Fruit fly (Drosophila melanogaster): ENCODE measurements around the gene AP-2mu.

The AP-2mu gene

DNA sequence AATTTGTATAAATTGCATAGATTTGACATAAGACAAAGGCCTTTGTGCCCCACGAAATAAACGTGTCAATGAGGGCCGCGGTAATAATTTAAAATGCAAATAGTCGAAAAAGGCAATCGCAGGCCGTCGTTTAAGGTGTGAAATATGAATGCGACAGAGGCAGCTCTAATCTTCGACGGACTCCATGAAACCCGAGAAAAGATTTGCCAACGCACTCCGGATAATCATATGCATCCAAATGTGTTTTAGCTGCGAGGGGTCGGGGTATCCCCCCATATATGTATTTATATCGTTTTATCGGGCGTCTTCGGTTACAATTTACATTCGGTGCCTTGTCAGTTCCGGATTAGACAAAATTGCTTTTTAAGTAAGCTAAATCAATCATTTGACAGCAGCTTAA lies 24.0 kb upstream of the AP-2mu start:
- TF ChIP-seq OdsH (GFP tag; optimal IDR thresholded peaks at IDR 0.05), result no peak
- TF ChIP-seq spab (GFP tag; optimal IDR thresholded peaks at IDR 0.05), result no peak
- TF ChIP-seq CG8119 (GFP tag; IDR thresholded peaks at IDR 0.05), result no peak
- no peak for TF ChIP-seq CG16779 (tag; optimal IDR thresholded peaks at IDR 0.05)
- no peak for TF ChIP-seq Sox15 (GFP tag; optimal IDR thresholded peaks at IDR 0.05)
- TF ChIP-seq CG8632 (GFP tag; optimal IDR thresholded peaks at IDR 0.05), result no peak
- TF ChIP-seq CG3919 (GFP tag; optimal IDR thresholded peaks at IDR 0.05), result no peak
- no peak for TF ChIP-seq CG32006 (GFP tag; optimal IDR thresholded peaks at IDR 0.05)
- no peak for TF ChIP-seq CG11762 (GFP tag; optimal IDR thresholded peaks at IDR 0.05; ENCODE audit: insufficient read depth)
- TF ChIP-seq acj6 (GFP tag; optimal IDR thresholded peaks at IDR 0.05), result no peak
- no peak for TF ChIP-seq ss (GFP tag; optimal IDR thresholded peaks at IDR 0.05)
- TF ChIP-seq fkh (GFP tag; optimal IDR thresholded peaks at IDR 0.05), result no peak
- no peak for TF ChIP-seq esn (GFP tag; optimal IDR thresholded peaks at IDR 0.05)
- no peak for TF ChIP-seq CG10669 (GFP tag; optimal IDR thresholded peaks at IDR 0.05)
- no peak for TF ChIP-seq CG6854 (GFP tag; optimal IDR thresholded peaks at IDR 0.05)
- TF ChIP-seq Eip78C (GFP tag), result no peak
- no peak for TF ChIP-seq CG11902 (GFP tag; optimal IDR thresholded peaks at IDR 0.05)
- TF ChIP-seq CG11294 (GFP tag; IDR thresholded peaks at IDR 0.05), result no peak
- no peak for TF ChIP-seq CG4318 (GFP tag; optimal IDR thresholded peaks at IDR 0.05)
- no peak for TF ChIP-seq Eip75B (GFP tag; optimal IDR thresholded peaks at IDR 0.05)

DNA sequence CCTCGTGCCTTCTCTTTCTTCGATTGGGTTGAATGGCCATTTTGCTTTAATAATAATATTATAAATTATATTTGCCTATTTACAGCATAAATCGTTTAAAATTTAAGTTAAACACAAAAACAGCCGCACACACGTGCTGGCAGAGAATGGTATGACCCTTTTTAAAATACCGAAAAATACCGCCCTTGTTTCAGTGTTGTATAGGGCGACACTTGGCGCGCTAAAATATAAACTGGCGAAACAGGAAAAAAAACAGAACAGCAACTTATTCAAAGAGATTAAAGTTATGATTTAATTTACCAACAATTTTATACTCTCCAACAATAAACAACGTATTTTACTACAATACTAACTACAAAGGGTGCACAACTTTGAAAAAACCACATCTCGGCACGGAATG lies 15.8 kb upstream of the AP-2mu start, which contains the start of gene CG12499:
Gene CG12499 (minus strand): TSS at position 95 of the 400 bp plus-strand sequence.
- TF ChIP-seq CG4318 (GFP tag; optimal IDR thresholded peaks at IDR 0.05) (no peak), CG8119 (GFP tag; IDR thresholded peaks at IDR 0.05) (no peak), Eip78C (GFP tag) (no peak), CG11294 (GFP tag; IDR thresholded peaks at IDR 0.05) (no peak), dac (GFP tag; optimal IDR thresholded peaks at IDR 0.05) (no peak), CG31627 (GFP tag; optimal IDR thresholded peaks at IDR 0.05) (no peak), CG7368 (GFP tag; optimal IDR thresholded peaks at IDR 0.05) (no peak), CG15336 (GFP tag; IDR thresholded peaks at IDR 0.05) (no peak), CG34406 (GFP tag; optimal IDR thresholded peaks at IDR 0.05) (no peak), CG8632 (GFP tag; optimal IDR thresholded peaks at IDR 0.05) (no peak), net (GFP tag; optimal IDR thresholded peaks at IDR 0.05) (no peak), CG6163 (GFP tag; IDR thresholded peaks at IDR 0.05) (no peak), eg (GFP tag; IDR thresholded peaks at IDR 0.05) (no peak), fd85E (GFP tag; optimal IDR thresholded peaks at IDR 0.05) (no peak), lz (GFP tag; optimal IDR thresholded peaks at IDR 0.05) (no peak), CG6276 (GFP tag; optimal IDR thresholded peaks at IDR 0.05) (no peak), CG11762 (GFP tag; optimal IDR thresholded peaks at IDR 0.05; ENCODE audit: insufficient read depth) (no peak)

DNA sequence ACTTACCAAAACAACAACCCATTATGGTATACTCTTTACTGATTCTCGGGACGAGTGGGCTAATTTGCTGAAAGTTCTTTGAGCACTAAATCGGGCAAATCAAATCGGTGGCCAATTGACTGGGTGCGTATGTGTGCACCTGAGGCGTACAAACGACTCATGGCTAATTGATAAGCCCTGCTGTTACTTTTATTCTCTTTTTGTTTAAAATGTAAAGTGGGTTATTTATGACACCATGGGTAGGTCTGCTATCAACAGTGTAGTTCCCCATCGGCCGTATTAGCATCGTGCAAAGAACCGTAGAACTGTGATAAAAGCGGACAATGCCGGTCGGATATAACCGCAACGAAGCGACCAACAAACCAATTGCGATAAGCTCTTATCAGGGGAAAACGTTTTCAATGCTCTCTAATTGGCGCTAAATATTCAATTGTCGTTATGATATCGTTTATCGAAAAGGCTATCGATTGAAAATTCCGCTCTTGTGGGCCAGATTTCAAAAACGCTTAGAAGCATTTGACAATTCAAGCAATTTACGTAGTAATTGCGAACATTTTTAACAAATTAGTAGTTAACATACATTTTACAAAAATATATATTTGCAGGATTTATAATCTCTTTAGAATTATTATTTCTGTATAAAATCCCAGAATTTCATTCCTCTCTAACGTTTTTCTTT lies 14.9 kb upstream of the AP-2mu start, which contains the start of gene CG34288:
Gene CG34288 (minus strand): TSS at position 69 of the 679 bp plus-strand sequence.
- TF ChIP-seq salr (GFP tag; optimal IDR thresholded peaks at IDR 0.05) (no peak), esn (GFP tag; optimal IDR thresholded peaks at IDR 0.05) (peak; percentile 35), achi (GFP tag; optimal IDR thresholded peaks at IDR 0.05) (no peak), spab (GFP tag; optimal IDR thresholded peaks at IDR 0.05) (no peak), Blimp-1 (GFP tag; optimal IDR thresholded peaks at IDR 0.05) (peak; percentile 2), OdsH (GFP tag; optimal IDR thresholded peaks at IDR 0.05) (no peak), CG6163 (GFP tag; IDR thresholded peaks at IDR 0.05) (no peak), Eip75B (GFP tag; optimal IDR thresholded peaks at IDR 0.05) (no peak), CG6808 (GFP tag; optimal IDR thresholded peaks at IDR 0.05) (no peak), Ets96B (tag; optimal IDR thresholded peaks at IDR 0.05) (no peak), Ets21C (GFP tag; optimal IDR thresholded peaks at IDR 0.05) (no peak), CG1621 (tag; optimal IDR thresholded peaks at IDR 0.05) (no peak), Hr38 (GFP tag; optimal IDR thresholded peaks at IDR 0.05) (no peak), Sox14 (GFP tag; optimal IDR thresholded peaks at IDR 0.05) (no peak), net (GFP tag; optimal IDR thresholded peaks at IDR 0.05) (no peak), CG34406 (GFP tag; optimal IDR thresholded peaks at IDR 0.05) (no peak), CG15336 (GFP tag; IDR thresholded peaks at IDR 0.05) (peak; percentile 75), dac (GFP tag; optimal IDR thresholded peaks at IDR 0.05) (no peak), CG11902 (GFP tag; optimal IDR thresholded peaks at IDR 0.05) (no peak), CG7368 (GFP tag; optimal IDR thresholded peaks at IDR 0.05) (no peak), CG11294 (GFP tag; IDR thresholded peaks at IDR 0.05) (no peak), CG32006 (GFP tag; optimal IDR thresholded peaks at IDR 0.05) (no peak), CG10669 (GFP tag; optimal IDR thresholded peaks at IDR 0.05) (no peak), CG6276 (GFP tag; optimal IDR thresholded peaks at IDR 0.05) (no peak), acj6 (GFP tag; optimal IDR thresholded peaks at IDR 0.05) (peak; percentile 31), CG31627 (GFP tag; optimal IDR thresholded peaks at IDR 0.05) (peak; percentile 19), topi (GFP tag; optimal IDR thresholded peaks at IDR 0.05) (no peak), CG8632 (GFP tag; optimal IDR thresholded peaks at IDR 0.05) (no peak), pdm3 (GFP tag; optimal IDR thresholded peaks at IDR 0.05) (no peak), Eip93F (GFP tag; optimal IDR thresholded peaks at IDR 0.05) (peak; percentile 21), CG6792 (GFP tag; optimal IDR thresholded peaks at IDR 0.05) (no peak), lz (GFP tag; optimal IDR thresholded peaks at IDR 0.05) (peak; percentile 32), CG16779 (tag; optimal IDR thresholded peaks at IDR 0.05) (no peak)
